Worm (Caenorhabditis elegans) whole organism, mixed stage, embryonic: ENCODE measurements around the gene srab-23.

Experiments
- M03D4.4 ChIP-seq: sonication (generic microtip); optimal IDR thresholded peaks from 2 replicates; lab custom pipeline; 2017; ENCODE audit warnings: mild to moderate bottlenecking, missing genetic modification characterization, missing compliant biosample characterization
- bed-3 ChIP-seq: fragments of 200-800 bp; sonication (Bioruptor generic); optimal IDR thresholded peaks from 3 replicates; lab custom pipeline; 2018; ENCODE audit warnings: mild to moderate bottlenecking, missing genetic modification characterization, moderate library complexity, missing compliant biosample characterization
- ceh-43 ChIP-seq: fragments of 200-800 bp; sonication (Bioruptor generic); optimal IDR thresholded peaks from 2 replicates; lab custom pipeline; 2018; ENCODE audit warnings: mild to moderate bottlenecking, missing genetic modification characterization, moderate library complexity, missing compliant biosample characterization
- ceh-83 ChIP-seq: fragments of 200-800 bp; sonication (Bioruptor generic); optimal IDR thresholded peaks from 2 replicates; lab custom pipeline; 2018; ENCODE audit warnings: mild to moderate bottlenecking, missing genetic modification characterization, missing compliant biosample characterization
- ces-1 ChIP-seq: fragments of 150-350 bp; optimal IDR thresholded peaks from 2 replicates; lab custom pipeline; 2014; ENCODE audit warnings: missing biosample characterization, missing genetic modification reagents, missing genetic modification characterization
- cnd-1 ChIP-seq: fragments of 200-800 bp; sonication (Bioruptor generic); optimal IDR thresholded peaks from 2 replicates; lab custom pipeline; 2018; ENCODE audit warnings: mild to moderate bottlenecking, missing genetic modification characterization, missing compliant biosample characterization
- drap-1 ChIP-seq: fragments of 200-800 bp; sonication (Bioruptor generic); optimal IDR thresholded peaks from 3 replicates; lab custom pipeline; 2018; ENCODE audit warnings: mild to moderate bottlenecking, missing genetic modification characterization, missing compliant biosample characterization
- elt-1 ChIP-seq: sonication (generic microtip); optimal IDR thresholded peaks from 2 replicates; lab custom pipeline; 2017; ENCODE audit warnings: missing genetic modification characterization, mild to moderate bottlenecking, missing compliant biosample characterization, antibody characterized with exemption, moderate library complexity, borderline replicate concordance; ENCODE audit not compliant: insufficient read depth
- elt-3 ChIP-seq: fragments of 150-350 bp; optimal IDR thresholded peaks from 2 replicates; lab custom pipeline; 2014; ENCODE audit warnings: missing biosample characterization, missing genetic modification characterization
- flh-1 ChIP-seq: fragments of 200-800 bp; sonication (Bioruptor generic); optimal IDR thresholded peaks from 2 replicates; lab custom pipeline; 2018; ENCODE audit warnings: mild to moderate bottlenecking, missing genetic modification characterization, moderate library complexity, missing compliant biosample characterization
- ham-2 ChIP-seq: fragments of 200-800 bp; sonication (Bioruptor generic); optimal IDR thresholded peaks from 2 replicates; lab custom pipeline; 2018; ENCODE audit warnings: mild to moderate bottlenecking, missing genetic modification characterization, missing compliant biosample characterization
- hlh-1 ChIP-seq: fragments of 150-350 bp; optimal IDR thresholded peaks from 2 replicates; lab custom pipeline; 2014; ENCODE audit warnings: missing biosample characterization, missing genetic modification reagents, missing genetic modification characterization
- lin-13 ChIP-seq: fragments of 150-350 bp; optimal IDR thresholded peaks from 2 replicates; lab custom pipeline; 2014; ENCODE audit warnings: missing biosample characterization, missing genetic modification characterization
- lin-32 ChIP-seq: fragments of 200-800 bp; sonication (Bioruptor generic); optimal IDR thresholded peaks from 2 replicates; lab custom pipeline; 2018; ENCODE audit warnings: mild to moderate bottlenecking, missing genetic modification characterization, missing compliant biosample characterization
- lsy-2 ChIP-seq: fragments of 150-350 bp; optimal IDR thresholded peaks from 2 replicates; lab custom pipeline; 2014; ENCODE audit warnings: missing biosample characterization, missing genetic modification characterization
- mep-1 ChIP-seq: fragments of 150-350 bp; optimal IDR thresholded peaks from 2 replicates; lab custom pipeline; 2017; ENCODE audit warnings: missing biosample characterization, missing genetic modification reagents, missing genetic modification characterization, inconsistent platforms
- mls-2 ChIP-seq: sonication (generic microtip); optimal IDR thresholded peaks from 2 replicates; lab custom pipeline; 2016; ENCODE audit warnings: mild to moderate bottlenecking, missing genetic modification characterization, moderate library complexity, missing compliant biosample characterization
- nhr-12 ChIP-seq: fragments of 150-350 bp; optimal IDR thresholded peaks from 2 replicates; lab custom pipeline; 2014; ENCODE audit warnings: missing biosample characterization, missing genetic modification characterization
- nhr-2 ChIP-seq: fragments of 150-350 bp; optimal IDR thresholded peaks from 2 replicates; lab custom pipeline; 2014; ENCODE audit warnings: missing biosample characterization, missing genetic modification characterization
- nhr-237 ChIP-seq: fragments of 150-350 bp; optimal IDR thresholded peaks from 2 replicates; lab custom pipeline; 2014; ENCODE audit warnings: missing biosample characterization, missing genetic modification characterization
- nhr-28 ChIP-seq: fragments of 150-350 bp; optimal IDR thresholded peaks from 2 replicates; lab custom pipeline; 2014; ENCODE audit warnings: missing biosample characterization, missing genetic modification characterization
- nhr-76 ChIP-seq: sonication (generic microtip); optimal IDR thresholded peaks from 2 replicates; lab custom pipeline; 2017; ENCODE audit warnings: missing biosample characterization, missing genetic modification characterization
- pha-4 ChIP-seq: fragments of 150-350 bp; optimal IDR thresholded peaks from 2 replicates; lab custom pipeline; 2018; ENCODE audit warnings: missing biosample characterization, missing genetic modification reagents, missing genetic modification characterization
- snpc-4 ChIP-seq: fragments of 150-350 bp; optimal IDR thresholded peaks from 2 replicates; lab custom pipeline; 2014; ENCODE audit warnings: missing biosample characterization, missing genetic modification characterization
- tbx-8 ChIP-seq: fragments of 200-800 bp; sonication (Bioruptor generic); optimal IDR thresholded peaks from 2 replicates; lab custom pipeline; 2018; ENCODE audit warnings: mild to moderate bottlenecking, missing genetic modification characterization, moderate library complexity, missing compliant biosample characterization
- unc-62 ChIP-seq: fragments of 150-350 bp; optimal IDR thresholded peaks from 2 replicates; lab custom pipeline; 2014; ENCODE audit warnings: missing biosample characterization, missing genetic modification reagents, missing genetic modification characterization
- zip-8 ChIP-seq: fragments of 150-350 bp; optimal IDR thresholded peaks from 2 replicates; lab custom pipeline; 2014; ENCODE audit warnings: missing biosample characterization, missing genetic modification characterization
- ztf-11 ChIP-seq: fragments of 150-350 bp; optimal IDR thresholded peaks from 2 replicates; lab custom pipeline; 2014; ENCODE audit warnings: missing biosample characterization, missing genetic modification characterization

Gene srab-23

ce11 chrV:2013824-2014223 is 21.6 kb downstream of the srab-23 start, which contains the start of gene F59A7.11:
Gene F59A7.11 (minus strand): TSS chrV:2013924.
- TF ChIP-seq elt-3 (no peak), nhr-28 (tag; lab: Kevin White, UChicago) (no peak)

- TF ChIP-seq mls-2 (no peak), cnd-1 (tag; lab: Kevin White, UChicago) (no peak), pha-4 (tag; lab: Kevin White, UChicago) (no peak), unc-62 (no peak), lin-32 (no peak), tbx-8 (GFP tag; lab: Kevin White, UChicago) (no peak)
- TF ChIP-seq, all 35 proteins: peak for 0
Measured at ce11 chrV:2011777-2012176, 23.7 kb downstream of the srab-23 start, which contains the start of gene F59A7.7. Gene F59A7.7 (plus strand): TSS chrV:2012077.

ce11 chrV:2008412-2008811 is 27.0 kb downstream of the srab-23 start:
- TF ChIP-seq lsy-2 (peak; percentile 91), unc-62 (no peak), nhr-237 (tag; lab: Kevin White, UChicago) (peak; percentile 36), mls-2 (no peak), mep-1 (tag; lab: Kevin White, UChicago) (peak; percentile 47), nhr-76 (no peak)
- TF ChIP-seq, all 35 proteins: peak for 3

ce11 chrV:2004659-2005058 is 30.8 kb downstream of the srab-23 start, which contains the start of gene cysl-4:
Gene cysl-4 (plus strand): TSS chrV:2004959.
- TF ChIP-seq elt-3: no peak
- TF ChIP-seq lsy-2: no peak
- TF ChIP-seq nhr-28 (tag; lab: Kevin White, UChicago): no peak
- TF ChIP-seq ces-1 (GFP tag; lab: Kevin White, UChicago): no peak
- TF ChIP-seq M03D4.4 (tag; lab: Kevin White, UChicago): no peak

ce11 chrV:2004229-2004628 is 31.2 kb downstream of the srab-23 start, which contains the start of gene clec-206:
Gene clec-206 (minus strand): TSS chrV:2004329.
- TF ChIP-seq nhr-2 (tag; lab: Kevin White, UChicago): no peak
- TF ChIP-seq unc-62: no peak
- TF ChIP-seq ham-2 (GFP tag; lab: Kevin White, UChicago): no peak
- no peak for TF ChIP-seq ztf-11 (tag; lab: Kevin White, UChicago)
- no peak for TF ChIP-seq nhr-12

- no peak for TF ChIP-seq zip-8 (tag; lab: Kevin White, UChicago)
- TF ChIP-seq lin-32: no peak
- no peak for TF ChIP-seq lin-13
- TF ChIP-seq nhr-237 (tag; lab: Kevin White, UChicago): no peak
- TF ChIP-seq elt-3: no peak
- no peak for TF ChIP-seq snpc-4 (tag; lab: Kevin White, UChicago)
- TF ChIP-seq tbx-8 (GFP tag; lab: Kevin White, UChicago): no peak
- TF ChIP-seq cnd-1 (tag; lab: Kevin White, UChicago): no peak
- TF ChIP-seq ceh-83 (GFP tag; lab: Kevin White, UChicago): no peak
- TF ChIP-seq nhr-76: no peak
- TF ChIP-seq elt-1 (tag; lab: Kevin White, UChicago): no peak
- no peak for TF ChIP-seq pha-4 (tag; lab: Kevin White, UChicago)
- TF ChIP-seq nhr-12: no peak
Measured at ce11 chrV:1999531-2000094, 35.8 kb downstream of the srab-23 start, which contains the start of gene alh-5. Gene alh-5 (minus strand): TSS chrV:1999581.

ce11 chrV:1998358-1998757 is 37.1 kb downstream of the srab-23 start:
- TF ChIP-seq zip-8 (tag; lab: Kevin White, UChicago) (no peak), nhr-28 (tag; lab: Kevin White, UChicago) (no peak), ceh-43 (GFP tag; lab: Kevin White, UChicago) (no peak), unc-62 (no peak), hlh-1 (tag; lab: Kevin White, UChicago) (no peak), M03D4.4 (tag; lab: Kevin White, UChicago) (no peak), ces-1 (GFP tag; lab: Kevin White, UChicago) (no peak), drap-1 (no peak), flh-1 (GFP tag; lab: Kevin White, UChicago) (no peak), nhr-2 (tag; lab: Kevin White, UChicago) (no peak), snpc-4 (tag; lab: Kevin White, UChicago) (no peak), cnd-1 (tag; lab: Kevin White, UChicago) (no peak), bed-3 (GFP tag; lab: Kevin White, UChicago) (no peak)
